Fruit fly (Drosophila melanogaster) whole organism, pupa: Measurements from ENCODE around the gene mdu.
A peak's percentile ranks its signal among the peaks of the same experiment; 100 is the strongest.

ENCODE experiments used
- CG10348 ChIP-seq: fragments of 200-800 bp; sonication (Bioruptor generic); IDR thresholded peaks from 2 replicates; pipeline ENCODE4 v1.3.6; 2022; ENCODE audit warnings: missing biosample characterization, missing genetic modification characterization
- CG12605 ChIP-seq: fragments of 200-800 bp; sonication (Bioruptor generic); IDR thresholded peaks from 2 replicates; pipeline ENCODE4 v1.3.6; 2022; ENCODE audit warnings: missing biosample characterization, missing genetic modification characterization
- CG13204 ChIP-seq: fragments of 200-800 bp; sonication (Bioruptor generic); optimal IDR thresholded peaks from 2 replicates; lab custom pipeline; 2018; ENCODE audit warnings: missing biosample characterization, mild to moderate bottlenecking, missing genetic modification characterization, moderate library complexity
- CG14655 ChIP-seq: fragments of 200-800 bp; sonication (Bioruptor generic); optimal IDR thresholded peaks from 3 replicates; lab custom pipeline; 2017; ENCODE audit warnings: mild to moderate bottlenecking, missing biosample characterization, missing genetic modification reagents, missing genetic modification characterization
- CG15710 ChIP-seq: fragments of 200-800 bp; sonication (Bioruptor generic); optimal IDR thresholded peaks from 2 replicates; lab custom pipeline; 2018; ENCODE audit warnings: missing biosample characterization, mild to moderate bottlenecking, missing genetic modification characterization, moderate library complexity
- CG17806 ChIP-seq: fragments of 200-800 bp; sonication (Bioruptor generic); optimal IDR thresholded peaks from 2 replicates; lab custom pipeline; 2018; ENCODE audit warnings: missing biosample characterization, mild to moderate bottlenecking, missing genetic modification characterization, moderate library complexity
- CG32121 ChIP-seq: fragments of 200-800 bp; sonication (Bioruptor generic); IDR thresholded peaks from 2 replicates; pipeline ENCODE4 v1.3.6; 2022; ENCODE audit warnings: missing biosample characterization, missing genetic modification characterization
- CG34367 ChIP-seq: fragments of 200-800 bp; sonication (Bioruptor generic); optimal IDR thresholded peaks from 2 replicates; lab custom pipeline; 2018; ENCODE audit warnings: missing biosample characterization, mild to moderate bottlenecking, missing genetic modification characterization
- CG4496 ChIP-seq: fragments of 200-800 bp; sonication (Bioruptor generic); IDR thresholded peaks from 3 replicates; pipeline ENCODE4 v1.3.6; 2022; ENCODE audit warnings: missing biosample characterization, missing genetic modification characterization
- CG8159 ChIP-seq: fragments of 200-800 bp; sonication (Bioruptor generic); optimal IDR thresholded peaks from 3 replicates; lab custom pipeline; 2018; ENCODE audit warnings: missing biosample characterization, mild to moderate bottlenecking, missing genetic modification characterization, moderate library complexity
- CG8301 ChIP-seq: fragments of 200-800 bp; sonication (Bioruptor generic); optimal IDR thresholded peaks from 2 replicates; lab custom pipeline; 2018; ENCODE audit warnings: missing biosample characterization, mild to moderate bottlenecking, missing genetic modification characterization
- CG9948 ChIP-seq: fragments of 200-800 bp; sonication (Bioruptor generic); optimal IDR thresholded peaks from 2 replicates; lab custom pipeline; 2018; ENCODE audit warnings: missing biosample characterization, mild to moderate bottlenecking, missing genetic modification characterization, moderate library complexity
- D1 ChIP-seq: fragments of 200-800 bp; sonication (Bioruptor generic); optimal IDR thresholded peaks from 2 replicates; lab custom pipeline; 2018; ENCODE audit warnings: missing biosample characterization, mild to moderate bottlenecking, missing genetic modification characterization, moderate library complexity
- EcR ChIP-seq: fragments of 200-800 bp; sonication (Bioruptor generic); optimal IDR thresholded peaks from 3 replicates; lab custom pipeline; 2019; ENCODE audit warnings: missing biosample characterization, missing genetic modification characterization, mild to moderate bottlenecking, moderate library complexity, missing genetic modification reagents
- Ets98B ChIP-seq: fragments of 200-800 bp; sonication (Bioruptor generic); IDR thresholded peaks from 2 replicates; pipeline ENCODE4 v1.3.6; 2022; ENCODE audit warnings: missing biosample characterization, missing genetic modification characterization
- Pif1A ChIP-seq: fragments of 200-800 bp; sonication (Bioruptor generic); optimal IDR thresholded peaks from 3 replicates; lab custom pipeline; 2016; ENCODE audit warnings: missing biosample characterization, missing genetic modification characterization
- Pif1B ChIP-seq: fragments of 200-800 bp; sonication (Bioruptor generic); optimal IDR thresholded peaks from 3 replicates; lab custom pipeline; 2016; ENCODE audit warnings: missing biosample characterization, missing genetic modification characterization
- Snoo ChIP-seq: fragments of 200-800 bp; sonication (Bioruptor generic); optimal IDR thresholded peaks from 3 replicates; lab custom pipeline; 2017; ENCODE audit warnings: missing biosample characterization, mild to moderate bottlenecking, missing genetic modification characterization, inconsistent platforms
- fd96Ca ChIP-seq: fragments of 200-800 bp; sonication (Bioruptor generic); IDR thresholded peaks from 3 replicates; pipeline ENCODE4 v1.3.6; 2022; ENCODE audit warnings: missing biosample characterization, missing genetic modification characterization
- gl ChIP-seq: fragments of 200-800 bp; sonication (Bioruptor generic); optimal IDR thresholded peaks from 2 replicates; lab custom pipeline; 2018; ENCODE audit warnings: missing biosample characterization, mild to moderate bottlenecking, missing genetic modification characterization
- rn ChIP-seq: fragments of 200-800 bp; sonication (Bioruptor generic); IDR thresholded peaks from 2 replicates; pipeline ENCODE4 v1.3.6; 2022; ENCODE audit warnings: missing biosample characterization, missing genetic modification characterization

Gene mdu

DNA sequence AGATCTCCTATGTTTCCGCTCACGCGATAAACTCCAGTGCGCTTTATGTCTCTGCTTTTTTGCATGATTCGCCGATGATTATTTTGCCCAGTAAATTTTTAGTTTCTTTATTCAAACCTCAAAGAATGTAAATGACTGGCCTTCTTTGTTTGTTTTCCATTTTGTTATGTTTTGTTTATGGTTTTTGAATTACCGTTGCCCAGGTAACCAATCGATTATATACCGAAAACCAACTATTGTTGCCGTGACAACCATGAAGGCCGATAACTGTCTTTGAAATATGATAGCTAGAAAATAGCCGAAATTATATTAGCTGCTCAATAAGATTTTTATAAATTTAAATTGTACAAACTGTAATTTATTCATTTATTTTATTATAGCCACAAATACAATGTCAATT lies 491 bp upstream of the mdu start, which contains the start of gene Mks1:
Mks1 (minus strand) TSS at position 101 of the 400 bp plus-strand sequence.
- TF ChIP-seq Pif1B (GFP tag; lab: Kevin White, UChicago) (no peak), Snoo (no peak), CG17806 (tag; lab: Kevin White, UChicago) (no peak), EcR (GFP tag; lab: Kevin White, UChicago) (no peak), D1 (tag; lab: Kevin White, UChicago) (no peak), fd96Ca (GFP tag; lab: Robert Waterston, UW) (no peak), CG9948 (tag; lab: Kevin White, UChicago) (no peak)
- TF ChIP-seq, all 21 proteins: peak for 0

DNA sequence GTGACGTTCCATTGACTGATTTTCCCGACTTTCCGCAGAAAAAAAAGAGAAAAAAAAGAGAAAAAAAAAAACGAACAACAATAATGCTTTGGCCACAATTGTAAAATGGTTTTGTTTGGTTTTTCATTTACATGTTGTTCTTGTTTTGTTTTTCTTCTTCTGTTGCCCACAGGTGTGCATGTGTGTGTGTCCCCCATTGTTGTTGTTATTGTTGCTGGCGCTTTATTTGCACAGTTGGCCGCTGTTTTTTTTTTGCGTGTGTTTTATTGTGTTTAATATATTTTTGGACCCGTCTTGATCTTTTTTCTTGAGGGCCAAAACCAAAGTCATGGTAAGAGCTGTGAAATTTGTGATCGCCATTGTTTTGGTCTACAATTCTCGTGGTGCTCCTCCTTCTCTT lies 1.1 kb downstream of the mdu start:
- TF ChIP-seq EcR (GFP tag; lab: Kevin White, UChicago) (peak; percentile 9), CG34367 (tag; lab: Kevin White, UChicago) (no peak), fd96Ca (GFP tag; lab: Robert Waterston, UW) (no peak), D1 (tag; lab: Kevin White, UChicago) (no peak), Snoo (no peak), Ets98B (GFP tag; lab: Robert Waterston, UW) (0 out of 2 replicates have a peak, but pooled peaks have one; percentile 15), CG13204 (GFP tag; lab: Kevin White, UChicago) (no peak), CG4496 (GFP tag; lab: Robert Waterston, UW) (0 out of 3 replicates have a peak, but pooled peaks have one; percentile 45), CG8301 (no peak), CG12605 (GFP tag; lab: Robert Waterston, UW) (0 out of 2 replicates have a peak, but pooled peaks have one; percentile 14), CG8159 (tag; lab: Kevin White, UChicago) (no peak), CG17806 (tag; lab: Kevin White, UChicago) (no peak), CG14655 (GFP tag; lab: Kevin White, UChicago) (no peak), gl (tag; lab: Kevin White, UChicago) (no peak)

DNA sequence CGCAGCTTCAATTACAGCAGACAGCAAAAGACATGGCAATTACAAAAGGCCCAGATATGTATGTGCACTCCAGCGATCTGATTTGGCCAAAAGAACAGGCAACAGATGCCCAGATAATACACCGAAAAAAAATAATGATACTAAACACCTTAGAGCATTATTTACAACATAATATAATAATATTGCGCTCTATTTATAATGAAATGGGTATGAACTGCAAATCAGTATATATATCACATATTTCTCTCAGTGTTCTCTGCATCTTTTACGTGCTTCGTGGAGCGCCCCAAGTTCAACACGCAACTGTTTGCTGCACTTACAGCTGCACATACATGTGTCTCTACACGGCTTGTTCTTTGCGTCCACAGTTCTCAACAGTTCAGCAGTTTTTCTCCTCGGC lies 10.6 kb downstream of the mdu start:
- TF ChIP-seq fd96Ca (GFP tag; lab: Robert Waterston, UW): 0 out of 3 replicates have a peak, but pooled peaks have one; percentile 31
- TF ChIP-seq CG15710 (tag; lab: Kevin White, UChicago): peak; percentile 61
- TF ChIP-seq CG8301: peak; percentile 65
- no peak for TF ChIP-seq gl (tag; lab: Kevin White, UChicago)
- TF ChIP-seq CG13204 (GFP tag; lab: Kevin White, UChicago): no peak
- no peak for TF ChIP-seq EcR (GFP tag; lab: Kevin White, UChicago)
- peak; percentile 69 for TF ChIP-seq CG4496 (GFP tag; lab: Robert Waterston, UW)
- TF ChIP-seq CG17806 (tag; lab: Kevin White, UChicago): peak; percentile 65
- peak; percentile 74 for TF ChIP-seq CG14655 (GFP tag; lab: Kevin White, UChicago)
- no peak for TF ChIP-seq CG10348 (GFP tag; lab: Robert Waterston, UW)
- no peak for TF ChIP-seq rn (GFP tag; lab: Robert Waterston, UW)
- peak; percentile 36; the same call in 1 of the 2 replicates for TF ChIP-seq CG32121 (GFP tag; lab: Robert Waterston, UW)
- TF ChIP-seq Snoo: peak; percentile 28
- TF ChIP-seq CG8159 (tag; lab: Kevin White, UChicago): peak; percentile 69
- TF ChIP-seq D1 (tag; lab: Kevin White, UChicago): no peak
- TF ChIP-seq Ets98B (GFP tag; lab: Robert Waterston, UW): peak; percentile 25; the same call in 1 of the 2 replicates
- TF ChIP-seq CG34367 (tag; lab: Kevin White, UChicago): peak; percentile 37
- TF ChIP-seq CG12605 (GFP tag; lab: Robert Waterston, UW): peak; percentile 44; the same call in 1 of the 2 replicates
- TF ChIP-seq Pif1A: peak; percentile 66
- peak; percentile 26 for TF ChIP-seq Pif1B (GFP tag; lab: Kevin White, UChicago)
- TF ChIP-seq CG9948 (tag; lab: Kevin White, UChicago): peak; percentile 68

DNA sequence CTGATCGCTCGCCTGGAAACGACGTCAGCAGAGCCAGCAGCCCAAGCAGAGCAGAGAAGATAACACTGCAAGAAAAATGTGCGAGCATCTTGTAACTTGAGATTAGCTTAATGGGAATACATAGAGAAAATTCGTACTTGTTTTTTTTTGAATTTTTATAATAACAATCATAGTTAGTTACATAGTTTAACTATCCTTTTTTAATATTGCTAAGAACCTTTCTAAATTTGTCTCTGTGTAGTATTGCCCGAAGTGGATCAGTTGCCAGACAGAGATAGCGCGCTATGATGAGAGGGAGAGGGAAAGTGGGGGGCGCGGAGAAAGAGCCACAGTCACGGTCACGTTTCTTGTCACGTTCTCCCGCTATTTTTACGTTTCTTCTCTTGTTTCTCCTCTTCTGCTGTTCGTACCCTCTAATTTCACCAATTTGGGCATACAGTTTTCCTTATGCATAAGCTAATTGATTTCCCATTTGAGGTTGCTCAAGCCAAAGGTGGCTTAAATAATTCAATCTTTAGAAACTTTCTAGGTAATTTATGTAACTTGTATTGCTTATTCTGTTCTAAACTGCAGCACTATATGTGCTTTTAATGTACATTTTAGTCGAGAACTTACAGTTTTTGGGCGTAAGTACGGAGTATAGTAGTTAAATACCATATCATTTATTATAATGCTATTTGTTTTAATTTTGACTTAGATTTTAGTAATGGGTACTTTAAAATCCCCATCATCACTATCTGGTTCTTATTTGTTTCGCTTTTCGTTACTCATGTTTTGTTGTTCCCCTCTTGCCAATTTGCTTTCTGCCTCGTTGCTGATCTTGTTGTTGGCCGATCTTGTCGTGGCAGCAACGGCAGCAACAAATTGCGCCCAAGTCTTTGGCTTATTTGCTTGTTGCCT lies 14.0 kb downstream of the mdu start:
- TF ChIP-seq rn (GFP tag; lab: Robert Waterston, UW) (peak; percentile 82), CG12605 (GFP tag; lab: Robert Waterston, UW) (peak; percentile 90), EcR (GFP tag; lab: Kevin White, UChicago) (peak; percentile 26), CG10348 (GFP tag; lab: Robert Waterston, UW) (peak; percentile 31; the same call in 1 of the 2 replicates), CG17806 (tag; lab: Kevin White, UChicago) (peak; percentile 87), CG15710 (tag; lab: Kevin White, UChicago) (peak; percentile 87), Snoo (peak; percentile 91), Ets98B (GFP tag; lab: Robert Waterston, UW) (peak; percentile 82), gl (tag; lab: Kevin White, UChicago) (peak; percentile 80), CG34367 (tag; lab: Kevin White, UChicago) (peak; percentile 84), CG32121 (GFP tag; lab: Robert Waterston, UW) (peak; percentile 79), CG8301 (peak; percentile 90), CG13204 (GFP tag; lab: Kevin White, UChicago) (peak; percentile 62), Pif1A (peak; percentile 87), CG9948 (tag; lab: Kevin White, UChicago) (peak; percentile 86), Pif1B (GFP tag; lab: Kevin White, UChicago) (peak; percentile 74), CG4496 (GFP tag; lab: Robert Waterston, UW) (peak; percentile 90), CG8159 (tag; lab: Kevin White, UChicago) (peak; percentile 87), fd96Ca (GFP tag; lab: Robert Waterston, UW) (peak; percentile 81), CG14655 (GFP tag; lab: Kevin White, UChicago) (peak; percentile 91), D1 (tag; lab: Kevin White, UChicago) (no peak)
